Fruit fly (Drosophila melanogaster) whole organism: ENCODE measurements around the gene caup.

Experiments
- CG8478 ChIP-seq: fragments of >200 bp; optimal IDR thresholded peaks from 2 replicates; lab custom pipeline; 2018; ENCODE audit warnings: inconsistent platforms
- Dll ChIP-seq: fragments of >200 bp; optimal IDR thresholded peaks from 2 replicates; lab custom pipeline; 2017
- EcR ChIP-seq, 2 experiments: fragments of >200 bp; optimal IDR thresholded peaks; 2 replicates each; lab custom pipeline; 2017; ENCODE audit warnings: missing biosample characterization in 2 of 2, missing genetic modification characterization in 2 of 2, missing genetic modification reagents in 2 of 2
- pan ChIP-seq: fragments of >200 bp; optimal IDR thresholded peaks from 2 replicates; lab custom pipeline; 2017
- psq ChIP-seq: fragments of >200 bp; optimal IDR thresholded peaks from 2 replicates; lab custom pipeline; 2017
- usp ChIP-seq: fragments of >200 bp; optimal IDR thresholded peaks from 2 replicates; lab custom pipeline; 2017; ENCODE audit warnings: missing biosample characterization, missing genetic modification characterization, mixed read lengths

The caup gene

DNA sequence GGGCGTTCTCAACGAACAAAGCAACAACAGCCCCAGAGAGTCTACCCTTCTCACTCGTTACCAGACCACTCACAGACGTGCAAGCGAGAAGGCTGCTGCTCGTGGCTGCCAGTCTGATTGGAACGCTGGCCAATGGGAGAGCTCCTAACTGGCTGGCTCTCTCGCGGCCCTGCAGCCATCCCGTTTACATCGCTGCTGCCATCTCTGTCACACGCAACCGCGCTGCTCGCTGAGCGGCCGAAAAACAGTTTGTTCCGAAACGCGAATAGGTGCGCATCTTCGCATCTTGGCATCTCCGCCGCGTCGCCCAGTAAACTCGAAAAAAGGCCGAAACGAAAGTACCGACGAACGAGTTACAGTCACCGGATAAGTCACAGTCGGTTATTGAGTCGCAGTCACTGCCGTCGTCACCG is at the start of gene caup:
caup (plus strand) TSS at position 245 of the 413 bp plus-strand sequence.
- TF ChIP-seq pan (lab: Kevin White, UChicago) (no peak), Dll (lab: Kevin White, UChicago) (peak; percentile 77), psq (no peak), usp (GFP tag; lab: Kevin White, UChicago) (no peak), CG8478 (lab: Kevin White, UChicago) (peak; percentile 85), EcR (GFP tag; optimal IDR thresholded peaks at IDR 0.05; lab: Kevin White, UChicago) (no peak)

DNA sequence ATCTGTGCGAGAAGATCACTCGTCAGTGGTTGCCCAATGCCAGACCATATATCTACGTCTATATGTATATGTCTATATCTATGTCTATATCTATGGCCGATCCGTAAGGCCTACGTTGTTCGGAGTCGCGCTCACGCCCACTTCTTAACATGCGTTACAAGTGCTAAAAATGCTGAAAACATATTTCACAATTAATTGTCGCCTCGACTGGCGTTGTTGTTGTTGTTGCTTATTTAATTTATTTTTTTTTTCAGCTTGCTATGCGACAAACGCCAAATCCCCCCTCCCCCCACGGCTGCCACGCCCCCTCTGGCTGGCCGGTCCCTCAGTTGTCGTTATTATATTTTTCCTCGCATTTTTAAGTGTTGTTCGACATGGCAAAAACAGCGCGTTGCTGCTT is 45.1 kb upstream of the caup start:
- TF ChIP-seq pan (lab: Kevin White, UChicago) (no peak), EcR (GFP tag; optimal IDR thresholded peaks at IDR 0.05; lab: Kevin White, UChicago) (no peak), psq (no peak)

- TF ChIP-seq Dll (lab: Kevin White, UChicago) (no peak), CG8478 (lab: Kevin White, UChicago) (no peak), pan (lab: Kevin White, UChicago) (no peak), usp (GFP tag; lab: Kevin White, UChicago) (no peak), psq (no peak), EcR (GFP tag; optimal IDR thresholded peaks at IDR 0.05; lab: Kevin White, UChicago) (no peak)
These were observed 44.5 kb upstream of the caup start for dm6 chr3L:12564979-12565378.

dm6 chr3L:12565422-12565821 is 44.0 kb upstream of the caup start:
- no peak for TF ChIP-seq psq
- TF ChIP-seq EcR (GFP tag; optimal IDR thresholded peaks at IDR 0.05; lab: Kevin White, UChicago) = no peak
- TF ChIP-seq pan (lab: Kevin White, UChicago) = no peak
- no peak for TF ChIP-seq CG8478 (lab: Kevin White, UChicago)
- no peak for TF ChIP-seq Dll (lab: Kevin White, UChicago)

- TF ChIP-seq pan (lab: Kevin White, UChicago) (no peak), EcR (GFP tag; optimal IDR thresholded peaks at IDR 0.05; lab: Kevin White, UChicago) (no peak), Dll (lab: Kevin White, UChicago) (no peak), CG8478 (lab: Kevin White, UChicago) (no peak), usp (GFP tag; lab: Kevin White, UChicago) (no peak)
These were observed 43.2 kb upstream of the caup start for dm6 chr3L:12566065-12566730.

DNA sequence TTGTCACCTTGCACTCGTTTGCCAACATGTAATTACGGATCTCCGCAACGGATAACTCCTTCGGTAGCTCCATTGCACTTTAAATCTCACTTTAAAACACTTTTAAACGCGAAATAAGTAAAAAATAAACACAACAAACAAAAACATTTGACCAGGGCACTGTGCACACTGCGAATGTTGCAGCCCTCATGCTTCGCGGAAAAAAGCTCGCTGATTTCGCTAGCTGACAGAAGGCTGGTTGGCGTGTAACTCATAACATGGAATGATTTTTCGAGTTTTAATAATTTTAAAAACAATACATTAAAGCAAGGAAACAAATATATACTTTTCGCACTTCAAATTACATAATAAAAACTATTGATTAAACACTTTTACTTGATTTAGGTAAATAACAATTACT is 37.1 kb upstream of the caup start, which contains the start of gene sowah:
sowah (minus strand) TSS at position 177 of the 400 bp plus-strand sequence.
- TF ChIP-seq Dll (lab: Kevin White, UChicago) (no peak), pan (lab: Kevin White, UChicago) (no peak), psq (no peak), CG8478 (lab: Kevin White, UChicago) (no peak), EcR (GFP tag; optimal IDR thresholded peaks at IDR 0.05; lab: Kevin White, UChicago) (no peak), usp (GFP tag; lab: Kevin White, UChicago) (no peak)

dm6 chr3L:12574867-12575266 is 34.6 kb upstream of the caup start:
- TF ChIP-seq pan (lab: Kevin White, UChicago) (no peak), EcR (GFP tag; optimal IDR thresholded peaks at IDR 0.05; lab: Kevin White, UChicago) (no peak), psq (no peak), Dll (lab: Kevin White, UChicago) (no peak), CG8478 (lab: Kevin White, UChicago) (no peak), usp (GFP tag; lab: Kevin White, UChicago) (no peak)

dm6 chr3L:12580212-12580676 is 29.2 kb upstream of the caup start, which contains the start of gene ara:
Gene ara, plus strand, starts transcription at chr3L:12580672.
- TF ChIP-seq CG8478 (lab: Kevin White, UChicago) (peak; percentile 36), psq (no peak)

DNA sequence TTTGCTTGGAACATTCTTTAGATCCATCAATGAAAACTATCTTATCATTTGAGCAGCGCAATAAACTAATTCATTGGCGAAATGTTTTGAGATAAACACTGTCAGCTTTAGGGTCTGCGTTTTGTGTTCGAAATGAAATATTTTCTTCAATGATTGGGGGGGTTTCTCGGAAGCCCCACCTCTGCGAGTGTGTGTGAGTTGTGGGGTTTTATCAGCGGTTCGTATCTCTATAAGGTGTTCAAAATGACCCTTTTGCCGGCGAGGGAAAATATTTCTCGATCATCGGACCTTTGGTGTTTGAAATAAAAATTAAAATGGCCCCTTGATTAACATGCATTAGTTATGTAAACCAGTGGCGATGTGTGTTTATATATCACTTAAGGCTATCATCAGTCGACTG is 24.5 kb upstream of the caup start:
- TF ChIP-seq pan (lab: Kevin White, UChicago) (no peak), Dll (lab: Kevin White, UChicago) (no peak), psq (no peak), CG8478 (lab: Kevin White, UChicago) (no peak), EcR (GFP tag; optimal IDR thresholded peaks at IDR 0.05; lab: Kevin White, UChicago) (no peak), usp (GFP tag; lab: Kevin White, UChicago) (no peak)

DNA sequence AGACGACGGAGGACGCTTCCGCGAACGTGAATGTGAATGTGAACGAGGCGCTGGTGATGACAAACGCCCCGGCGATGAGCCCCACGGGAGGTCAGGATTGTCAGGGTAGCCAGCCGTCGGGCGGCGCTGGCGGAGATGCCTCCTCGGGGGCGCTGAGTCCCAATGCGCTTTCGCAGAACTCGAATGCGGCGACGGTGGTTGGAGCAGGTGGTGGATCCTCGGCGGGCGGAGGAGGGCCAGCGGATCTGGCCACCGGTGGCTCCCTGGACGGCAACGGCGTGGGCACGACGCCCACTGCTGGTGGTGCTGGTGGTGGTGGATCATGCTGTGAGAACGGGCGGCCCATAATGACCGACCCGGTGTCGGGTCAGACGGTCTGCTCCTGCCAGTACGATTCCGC is 23.7 kb upstream of the caup start:
- TF ChIP-seq usp (GFP tag; lab: Kevin White, UChicago) (no peak), psq (no peak), EcR (GFP tag; optimal IDR thresholded peaks at IDR 0.05; lab: Kevin White, UChicago) (no peak), Dll (lab: Kevin White, UChicago) (no peak), pan (lab: Kevin White, UChicago) (no peak), CG8478 (lab: Kevin White, UChicago) (no peak)

DNA sequence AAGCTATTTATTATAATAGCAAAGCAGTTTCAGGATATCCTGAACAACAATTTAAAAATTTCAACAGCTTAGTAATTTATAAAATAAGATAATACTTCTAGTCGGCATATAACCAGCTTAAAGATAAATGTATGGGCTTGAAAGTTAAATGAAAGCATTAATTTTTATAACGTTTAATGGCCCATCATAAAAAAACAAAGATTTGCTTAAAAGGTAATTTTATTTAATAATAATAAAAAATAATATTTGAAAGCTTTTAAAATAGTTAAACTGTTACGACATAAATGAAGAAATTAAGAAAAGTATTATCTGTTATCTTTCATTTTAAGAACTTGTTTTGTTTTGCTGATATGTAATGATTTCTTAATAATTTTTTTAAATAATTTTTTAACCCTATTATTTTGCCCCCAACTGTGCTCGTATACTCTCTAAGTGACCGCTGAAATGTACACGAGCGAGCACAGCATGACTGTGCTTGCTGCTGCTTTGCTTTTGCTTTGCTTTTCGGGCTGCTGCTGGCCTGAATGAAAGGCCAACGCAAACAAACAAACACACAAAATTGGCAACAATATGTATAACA is 22.1 kb upstream of the caup start:
- TF ChIP-seq CG8478 (lab: Kevin White, UChicago) (no peak), psq (no peak), usp (GFP tag; lab: Kevin White, UChicago) (no peak), pan (lab: Kevin White, UChicago) (no peak), EcR (GFP tag; optimal IDR thresholded peaks at IDR 0.05; lab: Kevin White, UChicago) (no peak), Dll (lab: Kevin White, UChicago) (no peak)

dm6 chr3L:12588237-12588636 is 21.2 kb upstream of the caup start:
- TF ChIP-seq EcR (GFP tag; optimal IDR thresholded peaks at IDR 0.05; lab: Kevin White, UChicago) = no peak
- no peak for TF ChIP-seq Dll (lab: Kevin White, UChicago)
- no peak for TF ChIP-seq usp (GFP tag; lab: Kevin White, UChicago)
- TF ChIP-seq pan (lab: Kevin White, UChicago) = no peak
- no peak for TF ChIP-seq psq
- no peak for TF ChIP-seq CG8478 (lab: Kevin White, UChicago)
